Fruit fly (Drosophila melanogaster) whole organism, embryonic: Measurements from ENCODE around the gene Pink1.

Source experiments
- CG10274 ChIP-seq: fragments of 200-800 bp; sonication (Bioruptor generic); optimal IDR thresholded peaks from 3 replicates; lab custom pipeline; 2017; ENCODE audit warnings: missing biosample characterization, mild to moderate bottlenecking, missing genetic modification characterization
- CG10979 ChIP-seq: fragments of 200-800 bp; sonication (Bioruptor generic); optimal IDR thresholded peaks from 2 replicates; lab custom pipeline; 2018; ENCODE audit warnings: missing biosample characterization, mild to moderate bottlenecking, missing genetic modification characterization, moderate library complexity
- CG11398 ChIP-seq: fragments of 200-800 bp; sonication (Bioruptor generic); optimal IDR thresholded peaks from 2 replicates; lab custom pipeline; 2016; ENCODE audit warnings: missing biosample characterization, missing genetic modification characterization
- CG12236 ChIP-seq: fragments of 200-800 bp; sonication (Bioruptor generic); optimal IDR thresholded peaks from 2 replicates; lab custom pipeline; 2016; ENCODE audit warnings: missing biosample characterization, missing genetic modification characterization
- CG12299 ChIP-seq: fragments of 200-800 bp; sonication (Bioruptor generic); optimal IDR thresholded peaks from 2 replicates; lab custom pipeline; 2018; ENCODE audit warnings: missing biosample characterization, mild to moderate bottlenecking, missing genetic modification characterization
- CG12391 ChIP-seq: fragments of 200-800 bp; sonication (Bioruptor generic); optimal IDR thresholded peaks from 3 replicates; lab custom pipeline; 2018; ENCODE audit warnings: missing biosample characterization, mild to moderate bottlenecking, missing genetic modification characterization, moderate library complexity
- CG14860 ChIP-seq: fragments of 200-800 bp; sonication (Bioruptor generic); IDR thresholded peaks from 3 replicates; pipeline ENCODE4 v1.3.6; 2022; ENCODE audit warnings: missing biosample characterization, missing genetic modification characterization; ENCODE audit not compliant: partially characterized antibody
- CG15696 ChIP-seq: fragments of 200-800 bp; sonication (Bioruptor generic); optimal IDR thresholded peaks from 2 replicates; lab custom pipeline; 2019; ENCODE audit warnings: missing biosample characterization, mild to moderate bottlenecking, missing genetic modification characterization, moderate library complexity
- CG1647 ChIP-seq: fragments of 200-800 bp; sonication (Bioruptor generic); optimal IDR thresholded peaks from 3 replicates; lab custom pipeline; 2016; ENCODE audit warnings: missing biosample characterization, missing genetic modification characterization
- CG18764 ChIP-seq: fragments of 200-800 bp; sonication (Bioruptor generic); optimal IDR thresholded peaks from 3 replicates; lab custom pipeline; 2016; ENCODE audit warnings: missing biosample characterization, missing genetic modification characterization
- CG2712 ChIP-seq: fragments of 200-800 bp; optimal IDR thresholded peaks from 3 replicates; lab custom pipeline; 2019; ENCODE audit warnings: missing biosample characterization, mild to moderate bottlenecking, missing genetic modification characterization, moderate library complexity
- CG31365 ChIP-seq: fragments of 200-800 bp; sonication (Bioruptor generic); optimal IDR thresholded peaks from 2 replicates; lab custom pipeline; 2018; ENCODE audit warnings: missing biosample characterization, mild to moderate bottlenecking, missing genetic modification characterization
- CG31388 ChIP-seq: fragments of 200-800 bp; sonication (Bioruptor generic); optimal IDR thresholded peaks from 2 replicates; lab custom pipeline; 2016; ENCODE audit warnings: missing biosample characterization, missing genetic modification characterization
- CG33557 ChIP-seq: fragments of 200-800 bp; sonication (Bioruptor generic); optimal IDR thresholded peaks from 2 replicates; lab custom pipeline; 2019; ENCODE audit warnings: missing biosample characterization, mild to moderate bottlenecking, missing genetic modification characterization, moderate library complexity
- CG4707 ChIP-seq: fragments of 200-800 bp; sonication (Bioruptor generic); optimal IDR thresholded peaks from 2 replicates; lab custom pipeline; 2018; ENCODE audit warnings: missing biosample characterization, mild to moderate bottlenecking, missing genetic modification characterization, moderate library complexity
- CG6689 ChIP-seq: fragments of 200-800 bp; sonication (Bioruptor generic); IDR thresholded peaks from 2 replicates; pipeline ENCODE4 v1.3.6; 2022; ENCODE audit warnings: missing biosample characterization, missing genetic modification characterization
- CG6854 ChIP-seq: fragments of 200-800 bp; sonication (Bioruptor generic); optimal IDR thresholded peaks from 3 replicates; lab custom pipeline; 2017; ENCODE audit warnings: missing biosample characterization, mild to moderate bottlenecking, missing genetic modification characterization
- CG7786 ChIP-seq: fragments of 200-800 bp; sonication (Bioruptor generic); optimal IDR thresholded peaks from 2 replicates; lab custom pipeline; 2016; ENCODE audit warnings: missing biosample characterization, missing genetic modification characterization
- CG7928 ChIP-seq: fragments of 200-800 bp; sonication (Bioruptor generic); optimal IDR thresholded peaks from 2 replicates; lab custom pipeline; 2017; ENCODE audit warnings: missing biosample characterization, mild to moderate bottlenecking, missing genetic modification characterization
- CG9215 ChIP-seq: fragments of 200-800 bp; sonication (Bioruptor generic); IDR thresholded peaks from 2 replicates; pipeline ENCODE4 v1.3.6; 2022; ENCODE audit warnings: missing biosample characterization, missing genetic modification characterization
- CG9609 ChIP-seq: fragments of 200-800 bp; sonication (Bioruptor generic); optimal IDR thresholded peaks from 3 replicates; lab custom pipeline; 2016; ENCODE audit warnings: missing biosample characterization, missing genetic modification characterization
- CHES-1-like ChIP-seq: fragments of 200-800 bp; sonication (Bioruptor generic); optimal IDR thresholded peaks from 2 replicates; lab custom pipeline; 2016; ENCODE audit warnings: missing biosample characterization, missing genetic modification characterization
- Deaf1 ChIP-seq: fragments of 200-800 bp; optimal IDR thresholded peaks from 3 replicates; lab custom pipeline; 2019; ENCODE audit warnings: missing biosample characterization, mild to moderate bottlenecking, missing genetic modification characterization, moderate library complexity
- Dfd ChIP-seq, 2 experiments: fragments of >200 bp; optimal IDR thresholded peaks; 2 replicates each; lab custom pipeline; 2017; ENCODE audit warnings: missing biosample characterization in 2 of 2, missing genetic modification characterization in 2 of 2
- ERR ChIP-seq: fragments of 200-800 bp; sonication (Bioruptor generic); optimal IDR thresholded peaks from 2 replicates; lab custom pipeline; 2016; ENCODE audit warnings: missing biosample characterization, missing genetic modification characterization
- HLHmδ ChIP-seq: fragments of 200-800 bp; sonication (Bioruptor generic); optimal IDR thresholded peaks from 2 replicates; lab custom pipeline; 2018; ENCODE audit warnings: missing biosample characterization, mild to moderate bottlenecking, missing genetic modification characterization, moderate library complexity
- Meics ChIP-seq: fragments of 200-800 bp; sonication (Bioruptor generic); optimal IDR thresholded peaks from 2 replicates; lab custom pipeline; 2017; ENCODE audit warnings: missing biosample characterization, mild to moderate bottlenecking, missing genetic modification characterization
- Mrtf ChIP-seq: fragments of 200-800 bp; sonication (Bioruptor generic); IDR thresholded peaks from 3 replicates; pipeline ENCODE4 v1.3.6; 2022; ENCODE audit warnings: missing biosample characterization, missing genetic modification characterization
- Myb ChIP-seq: fragments of 200-800 bp; sonication (Bioruptor generic); optimal IDR thresholded peaks from 2 replicates; lab custom pipeline; 2016; ENCODE audit warnings: missing biosample characterization, missing genetic modification characterization
- Nf-YB ChIP-seq: fragments of 200-800 bp; sonication (Bioruptor generic); optimal IDR thresholded peaks from 3 replicates; lab custom pipeline; 2019; ENCODE audit warnings: missing biosample characterization, mild to moderate bottlenecking, missing genetic modification characterization, moderate library complexity
- NfI ChIP-seq: fragments of 200-800 bp; sonication (Bioruptor generic); optimal IDR thresholded peaks from 3 replicates; lab custom pipeline; 2018; ENCODE audit warnings: missing biosample characterization, mild to moderate bottlenecking, missing genetic modification characterization, moderate library complexity
- Scr ChIP-seq: fragments of 200-800 bp; sonication (Bioruptor generic); IDR thresholded peaks from 2 replicates; pipeline ENCODE4 v1.3.6; 2022; ENCODE audit warnings: missing biosample characterization, missing genetic modification characterization; ENCODE audit not compliant: partially characterized antibody
- TFAM ChIP-seq: fragments of 200-800 bp; sonication (Bioruptor generic); optimal IDR thresholded peaks from 2 replicates; lab custom pipeline; 2017; ENCODE audit warnings: missing biosample characterization, missing genetic modification characterization, inconsistent platforms
- Trl ChIP-seq, 3 experiments: fragments of >200 bp in 2 of 3; fragments of 200-800 bp in 1 of 3; sonication (Bioruptor generic) in 1 of 3; optimal IDR thresholded peaks; 2 replicates in 1 of 3; 3 replicates in 2 of 3; lab custom pipeline; 2016 to 2017; ENCODE audit warnings: missing biosample characterization in 1 of 3, missing genetic modification characterization in 1 of 3
- chinmo ChIP-seq: fragments of 200-800 bp; sonication (Bioruptor generic); IDR thresholded peaks from 4 replicates; pipeline ENCODE4 v1.3.6; 2022; ENCODE audit warnings: missing biosample characterization, missing genetic modification characterization; ENCODE audit not compliant: partially characterized antibody
- cwo ChIP-seq: fragments of 200-800 bp; sonication (Bioruptor generic); optimal IDR thresholded peaks from 3 replicates; lab custom pipeline; 2017; ENCODE audit warnings: missing biosample characterization, missing genetic modification characterization, mild to moderate bottlenecking, moderate library complexity, missing genetic modification reagents
- danr ChIP-seq: fragments of 200-800 bp; sonication (Bioruptor generic); IDR thresholded peaks from 2 replicates; pipeline ENCODE4 v1.3.6; 2022; ENCODE audit warnings: missing biosample characterization, missing genetic modification characterization
- ewg ChIP-seq: fragments of 200-800 bp; sonication (Bioruptor generic); optimal IDR thresholded peaks from 3 replicates; lab custom pipeline; 2017; ENCODE audit warnings: mild to moderate bottlenecking, missing biosample characterization, missing genetic modification reagents, missing genetic modification characterization
- fd64A ChIP-seq: fragments of 200-800 bp; sonication (Bioruptor generic); optimal IDR thresholded peaks from 3 replicates; lab custom pipeline; 2018; ENCODE audit warnings: missing biosample characterization, mild to moderate bottlenecking, missing genetic modification characterization
- gem ChIP-seq: fragments of 200-800 bp; sonication (Bioruptor generic); optimal IDR thresholded peaks from 2 replicates; lab custom pipeline; 2019; ENCODE audit warnings: missing biosample characterization, mild to moderate bottlenecking, missing genetic modification characterization, moderate library complexity
- lbe ChIP-seq: fragments of 200-800 bp; sonication (Bioruptor generic); optimal IDR thresholded peaks from 2 replicates; lab custom pipeline; 2016; ENCODE audit warnings: missing biosample characterization, mild to moderate bottlenecking, missing genetic modification characterization
- pfk ChIP-seq: fragments of 200-800 bp; sonication (Bioruptor generic); optimal IDR thresholded peaks from 2 replicates; lab custom pipeline; 2018; ENCODE audit warnings: missing biosample characterization, mild to moderate bottlenecking, missing genetic modification characterization, moderate library complexity
- pnt ChIP-seq: fragments of 200-800 bp; sonication (Bioruptor generic); optimal IDR thresholded peaks from 3 replicates; lab custom pipeline; 2016; ENCODE audit warnings: missing biosample characterization, missing genetic modification characterization
- row ChIP-seq: fragments of 200-800 bp; sonication (Bioruptor generic); IDR thresholded peaks from 3 replicates; pipeline ENCODE4 v1.3.6; 2022; ENCODE audit warnings: missing biosample characterization, missing genetic modification characterization
- sc ChIP-seq, 3 experiments: fragments of >200 bp in 2 of 3; fragments of 200-800 bp in 1 of 3; sonication (Bioruptor generic) in 1 of 3; optimal IDR thresholded peaks; 2 replicates in 2 of 3; 3 replicates in 1 of 3; lab custom pipeline; 2017; ENCODE audit warnings: mild to moderate bottlenecking in 1 of 3, missing biosample characterization in 1 of 3, missing genetic modification characterization in 1 of 3, missing genetic modification reagents in 1 of 3
- sens ChIP-seq: fragments of 200-800 bp; sonication (Bioruptor generic); peaks from one replicate; lab custom pipeline; 2016; ENCODE audit warnings: missing biosample characterization, missing genetic modification characterization
- tgo ChIP-seq: fragments of 200-800 bp; sonication (Bioruptor generic); IDR thresholded peaks from 3 replicates; pipeline ENCODE4 v1.3.6; 2022; ENCODE audit warnings: missing biosample characterization, missing genetic modification characterization
- unpg ChIP-seq: fragments of 200-800 bp; sonication (Bioruptor generic); optimal IDR thresholded peaks from 3 replicates; lab custom pipeline; 2018; ENCODE audit warnings: missing biosample characterization, mild to moderate bottlenecking, missing genetic modification characterization, moderate library complexity
- vfl ChIP-seq: fragments of 200-800 bp; sonication (Bioruptor generic); optimal IDR thresholded peaks from 2 replicates; lab custom pipeline; 2016; ENCODE audit warnings: missing biosample characterization, missing genetic modification characterization

The Pink1 gene

DNA sequence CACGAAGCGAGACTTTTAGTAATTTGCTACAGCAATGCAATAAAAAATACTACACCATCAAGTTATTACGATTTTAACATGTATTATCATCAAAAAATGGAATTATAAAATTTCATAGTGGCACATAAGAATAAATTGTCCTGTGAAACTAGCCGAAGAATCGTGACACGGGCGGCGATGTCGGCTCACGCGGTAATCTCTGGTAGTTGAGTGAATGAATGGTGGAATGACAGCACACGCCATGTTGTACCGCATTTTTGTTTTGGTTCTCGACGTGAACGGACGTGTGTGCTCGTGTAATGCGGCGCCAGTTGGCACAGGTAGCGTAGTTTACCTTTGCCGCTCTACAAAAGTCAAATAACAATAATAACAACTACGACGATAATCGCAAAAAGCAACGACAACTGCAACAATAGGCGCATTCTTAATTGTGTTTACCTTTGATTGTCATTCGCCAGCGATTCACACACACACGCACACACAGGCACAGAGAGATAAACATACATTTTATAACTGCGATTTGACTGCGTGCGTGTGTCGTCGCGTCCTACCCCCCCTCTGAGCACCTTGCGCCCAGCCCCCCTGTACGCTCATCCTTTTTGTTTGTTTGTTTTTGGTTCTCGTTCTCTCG lies 15.8 kb downstream of the Pink1 start, which contains the start of gene CG14441 (continued):
- TF ChIP-seq CG14860 (GFP tag; lab: Robert Waterston, UW), result peak; percentile 97
- peak; percentile 25 for TF ChIP-seq CHES-1-like (GFP tag; lab: Kevin White, UChicago)
- TF ChIP-seq gem (tag; lab: Kevin White, UChicago), result peak; percentile 44
- TF ChIP-seq CG33557, result peak; percentile 39
- TF ChIP-seq cwo (GFP tag; lab: Kevin White, UChicago), result peak; percentile 63
- peak; percentile 42 for TF ChIP-seq CG10979 (tag; lab: Kevin White, UChicago)
- peak; percentile 46 for TF ChIP-seq CG12391 (tag; lab: Kevin White, UChicago)
- TF ChIP-seq CG2712 (tag; lab: Kevin White, UChicago), result peak; percentile 51
- TF ChIP-seq CG7928 (GFP tag; lab: Kevin White, UChicago), result no peak
- peak; percentile 32 for TF ChIP-seq unpg (GFP tag; lab: Kevin White, UChicago)
- TF ChIP-seq ERR (GFP tag; lab: Kevin White, UChicago), result peak; percentile 55
- peak; percentile 4 for TF ChIP-seq Myb (GFP tag; lab: Kevin White, UChicago)
- peak; percentile 43 for TF ChIP-seq NfI
- peak; percentile 42 for TF ChIP-seq HLHmδ (GFP tag; lab: Kevin White, UChicago)
- no peak for TF ChIP-seq ewg (GFP tag; lab: Kevin White, UChicago)
- no peak for TF ChIP-seq pnt (GFP tag; lab: Kevin White, UChicago)
- TF ChIP-seq CG6689 (GFP tag; lab: Robert Waterston, UW), result no peak
- peak; percentile 41 for TF ChIP-seq CG4707 (GFP tag; lab: Kevin White, UChicago)
- no peak for TF ChIP-seq CG12236 (GFP tag; lab: Kevin White, UChicago)
- TF ChIP-seq vfl (GFP tag; lab: Kevin White, UChicago), result peak; percentile 34
- TF ChIP-seq Nf-YB (GFP tag; lab: Kevin White, UChicago), result peak; percentile 32
- TF ChIP-seq CG7786 (GFP tag; lab: Kevin White, UChicago), result peak; percentile 30
- TF ChIP-seq Meics, result peak; percentile 65
- peak; percentile 68 for TF ChIP-seq Deaf1
- no peak for TF ChIP-seq CG9609
- peak; percentile 98 for TF ChIP-seq row (GFP tag; lab: Robert Waterston, UW)
- TF ChIP-seq sc (optimal IDR thresholded peaks at IDR 0.05; lab: Kevin White, UChicago), result no peak
- TF ChIP-seq sc (GFP tag; optimal IDR thresholded peaks at IDR 0.05; lab: Kevin White, UChicago), result peak; percentile 1
- TF ChIP-seq CG1647 (GFP tag; lab: Kevin White, UChicago), result no peak
- no peak for TF ChIP-seq Mrtf (GFP tag; lab: Robert Waterston, UW)
- peak; percentile 65 for TF ChIP-seq pfk (GFP tag; lab: Kevin White, UChicago)
- no peak for TF ChIP-seq danr (GFP tag; lab: Robert Waterston, UW)
- no peak for TF ChIP-seq CG18764 (GFP tag; lab: Kevin White, UChicago)
- TF ChIP-seq Dfd (GFP tag; optimal IDR thresholded peaks at IDR 0.05; lab: Kevin White, UChicago), result no peak
- TF ChIP-seq tgo (GFP tag; lab: Robert Waterston, UW), result no peak
- TF ChIP-seq Scr, result peak; percentile 99
- TF ChIP-seq lbe (GFP tag; lab: Kevin White, UChicago), result peak; percentile 43
- TF ChIP-seq CG11398, result peak; percentile 56
- TF ChIP-seq CG31388, result no peak
- no peak for TF ChIP-seq Trl (optimal IDR thresholded peaks at IDR 0.05; lab: Kevin White, UChicago)
- peak; percentile 28 for TF ChIP-seq Trl (GFP tag; optimal IDR thresholded peaks at IDR 0.05; lab: Kevin White, UChicago)
- no peak for TF ChIP-seq CG9215
- TF ChIP-seq chinmo (GFP tag; lab: Robert Waterston, UW), result peak; percentile 98
- TF ChIP-seq fd64A (GFP tag; lab: Kevin White, UChicago), result peak; percentile 54
- TF ChIP-seq CG12299 (tag; lab: Kevin White, UChicago), result peak; percentile 67
- peak; percentile 94 for TF ChIP-seq sens (GFP tag; lab: Kevin White, UChicago)
- TF ChIP-seq CG15696 (tag; lab: Kevin White, UChicago), result peak; percentile 10
- TF ChIP-seq CG6854 (GFP tag; lab: Kevin White, UChicago), result peak; percentile 68
- TF ChIP-seq CG10274 (GFP tag; lab: Kevin White, UChicago), result no peak
- TF ChIP-seq CG31365 (tag; lab: Kevin White, UChicago), result peak; percentile 23
- no peak for TF ChIP-seq TFAM
